Worm (Caenorhabditis elegans) whole organism, mixed stage, embryonic: ENCODE results near the gene M110.8.

Experiments used
- M03D4.4 ChIP-seq: sonication (generic microtip); optimal IDR thresholded peaks from 2 replicates; lab custom pipeline; 2017; ENCODE audit warnings: mild to moderate bottlenecking, missing genetic modification characterization, missing compliant biosample characterization
- blmp-1 ChIP-seq: fragments of 150-350 bp; optimal IDR thresholded peaks from 2 replicates; lab custom pipeline; 2014; ENCODE audit warnings: missing biosample characterization, missing genetic modification characterization
- ceh-39 ChIP-seq: fragments of 150-350 bp; optimal IDR thresholded peaks from 2 replicates; lab custom pipeline; 2014; ENCODE audit warnings: missing biosample characterization, missing genetic modification characterization
- ceh-43 ChIP-seq: fragments of 200-800 bp; sonication (Bioruptor generic); optimal IDR thresholded peaks from 2 replicates; lab custom pipeline; 2018; ENCODE audit warnings: mild to moderate bottlenecking, missing genetic modification characterization, moderate library complexity, missing compliant biosample characterization
- ceh-83 ChIP-seq: fragments of 200-800 bp; sonication (Bioruptor generic); optimal IDR thresholded peaks from 2 replicates; lab custom pipeline; 2018; ENCODE audit warnings: mild to moderate bottlenecking, missing genetic modification characterization, missing compliant biosample characterization
- ces-1 ChIP-seq: fragments of 150-350 bp; optimal IDR thresholded peaks from 2 replicates; lab custom pipeline; 2014; ENCODE audit warnings: missing biosample characterization, missing genetic modification reagents, missing genetic modification characterization
- cnd-1 ChIP-seq: fragments of 200-800 bp; sonication (Bioruptor generic); optimal IDR thresholded peaks from 2 replicates; lab custom pipeline; 2018; ENCODE audit warnings: mild to moderate bottlenecking, missing genetic modification characterization, missing compliant biosample characterization
- drap-1 ChIP-seq: fragments of 200-800 bp; sonication (Bioruptor generic); optimal IDR thresholded peaks from 3 replicates; lab custom pipeline; 2018; ENCODE audit warnings: mild to moderate bottlenecking, missing genetic modification characterization, missing compliant biosample characterization
- elt-3 ChIP-seq: fragments of 150-350 bp; optimal IDR thresholded peaks from 2 replicates; lab custom pipeline; 2014; ENCODE audit warnings: missing biosample characterization, missing genetic modification characterization
- flh-1 ChIP-seq: fragments of 200-800 bp; sonication (Bioruptor generic); optimal IDR thresholded peaks from 2 replicates; lab custom pipeline; 2018; ENCODE audit warnings: mild to moderate bottlenecking, missing genetic modification characterization, moderate library complexity, missing compliant biosample characterization
- ham-2 ChIP-seq: fragments of 200-800 bp; sonication (Bioruptor generic); optimal IDR thresholded peaks from 2 replicates; lab custom pipeline; 2018; ENCODE audit warnings: mild to moderate bottlenecking, missing genetic modification characterization, missing compliant biosample characterization
- hlh-1 ChIP-seq: fragments of 150-350 bp; optimal IDR thresholded peaks from 2 replicates; lab custom pipeline; 2014; ENCODE audit warnings: missing biosample characterization, missing genetic modification reagents, missing genetic modification characterization
- lin-32 ChIP-seq: fragments of 200-800 bp; sonication (Bioruptor generic); optimal IDR thresholded peaks from 2 replicates; lab custom pipeline; 2018; ENCODE audit warnings: mild to moderate bottlenecking, missing genetic modification characterization, missing compliant biosample characterization
- lsy-2 ChIP-seq: fragments of 150-350 bp; optimal IDR thresholded peaks from 2 replicates; lab custom pipeline; 2014; ENCODE audit warnings: missing biosample characterization, missing genetic modification characterization
- mep-1 ChIP-seq: fragments of 150-350 bp; optimal IDR thresholded peaks from 2 replicates; lab custom pipeline; 2017; ENCODE audit warnings: missing biosample characterization, missing genetic modification reagents, missing genetic modification characterization, inconsistent platforms
- nhr-12 ChIP-seq: fragments of 150-350 bp; optimal IDR thresholded peaks from 2 replicates; lab custom pipeline; 2014; ENCODE audit warnings: missing biosample characterization, missing genetic modification characterization
- nhr-2 ChIP-seq: fragments of 150-350 bp; optimal IDR thresholded peaks from 2 replicates; lab custom pipeline; 2014; ENCODE audit warnings: missing biosample characterization, missing genetic modification characterization
- nhr-237 ChIP-seq: fragments of 150-350 bp; optimal IDR thresholded peaks from 2 replicates; lab custom pipeline; 2014; ENCODE audit warnings: missing biosample characterization, missing genetic modification characterization
- nhr-28 ChIP-seq: fragments of 150-350 bp; optimal IDR thresholded peaks from 2 replicates; lab custom pipeline; 2014; ENCODE audit warnings: missing biosample characterization, missing genetic modification characterization
- pha-4 ChIP-seq: fragments of 150-350 bp; optimal IDR thresholded peaks from 2 replicates; lab custom pipeline; 2018; ENCODE audit warnings: missing biosample characterization, missing genetic modification reagents, missing genetic modification characterization
- sem-2 ChIP-seq: fragments of 200-800 bp; sonication (Bioruptor generic); optimal IDR thresholded peaks from 2 replicates; lab custom pipeline; 2018; ENCODE audit warnings: mild to moderate bottlenecking, missing genetic modification characterization, missing compliant biosample characterization
- sptf-1 ChIP-seq: sonication (generic microtip); optimal IDR thresholded peaks from 2 replicates; lab custom pipeline; 2017; ENCODE audit warnings: mild to moderate bottlenecking, missing genetic modification characterization, moderate library complexity, missing compliant biosample characterization
- tbx-8 ChIP-seq: fragments of 200-800 bp; sonication (Bioruptor generic); optimal IDR thresholded peaks from 2 replicates; lab custom pipeline; 2018; ENCODE audit warnings: mild to moderate bottlenecking, missing genetic modification characterization, moderate library complexity, missing compliant biosample characterization
- unc-120 ChIP-seq: sonication (generic microtip); optimal IDR thresholded peaks from 2 replicates; lab custom pipeline; 2017; ENCODE audit warnings: missing genetic modification characterization, missing compliant biosample characterization; ENCODE audit not compliant: poor library complexity, severe bottlenecking
- unc-39 ChIP-seq: fragments of 150-350 bp; optimal IDR thresholded peaks from 2 replicates; lab custom pipeline; 2014; ENCODE audit warnings: missing biosample characterization, missing genetic modification characterization
- unc-62 ChIP-seq: fragments of 150-350 bp; optimal IDR thresholded peaks from 2 replicates; lab custom pipeline; 2014; ENCODE audit warnings: missing biosample characterization, missing genetic modification reagents, missing genetic modification characterization
- zip-8 ChIP-seq: fragments of 150-350 bp; optimal IDR thresholded peaks from 2 replicates; lab custom pipeline; 2014; ENCODE audit warnings: missing biosample characterization, missing genetic modification characterization
- ztf-11 ChIP-seq: fragments of 150-350 bp; optimal IDR thresholded peaks from 2 replicates; lab custom pipeline; 2014; ENCODE audit warnings: missing biosample characterization, missing genetic modification characterization

Gene M110.8

ce11 chrII:8209476-8209875 lies at the start of gene M110.8:
M110.8 (minus strand) TSS chrII:8209576.
- TF ChIP-seq ceh-39 (tag; lab: Kevin White, UChicago): no peak
- TF ChIP-seq flh-1 (GFP tag; lab: Kevin White, UChicago): no peak
- no peak for TF ChIP-seq M03D4.4
- no peak for TF ChIP-seq ceh-83
- no peak for TF ChIP-seq hlh-1 (tag; lab: Kevin White, UChicago)
- no peak for TF ChIP-seq nhr-2 (tag; lab: Kevin White, UChicago)
- TF ChIP-seq nhr-12 (tag; lab: Kevin White, UChicago): no peak
- TF ChIP-seq blmp-1 (tag; lab: Kevin White, UChicago): no peak
- no peak for TF ChIP-seq nhr-237 (tag; lab: Kevin White, UChicago)
- TF ChIP-seq drap-1 (GFP tag; lab: Kevin White, UChicago): no peak
- no peak for TF ChIP-seq cnd-1
- TF ChIP-seq lin-32 (GFP tag; lab: Kevin White, UChicago): no peak
- no peak for TF ChIP-seq mep-1 (tag; lab: Kevin White, UChicago)
- no peak for TF ChIP-seq unc-62 (GFP tag; lab: Kevin White, UChicago)
- no peak for TF ChIP-seq unc-39
- TF ChIP-seq sptf-1 (tag; lab: Kevin White, UChicago): no peak
- TF ChIP-seq pha-4 (tag; lab: Kevin White, UChicago): no peak
- no peak for TF ChIP-seq tbx-8 (GFP tag; lab: Kevin White, UChicago)

ce11 chrII:8259038-8259437 lies 49.7 kb upstream of the M110.8 start, which contains the start of gene F35C11.6:
F35C11.6 (minus strand) TSS chrII:8259138.
- TF ChIP-seq ham-2 (no peak), drap-1 (GFP tag; lab: Kevin White, UChicago) (no peak), ceh-39 (tag; lab: Kevin White, UChicago) (no peak), cnd-1 (no peak), sem-2 (GFP tag; lab: Kevin White, UChicago) (no peak), lsy-2 (no peak), mep-1 (tag; lab: Kevin White, UChicago) (no peak), ces-1 (GFP tag; lab: Kevin White, UChicago) (no peak), M03D4.4 (no peak), ztf-11 (tag; lab: Kevin White, UChicago) (no peak)

- no peak for TF ChIP-seq unc-120 (tag; lab: Kevin White, UChicago)
- TF ChIP-seq zip-8: no peak
- no peak for TF ChIP-seq hlh-1 (tag; lab: Kevin White, UChicago)
- TF ChIP-seq sptf-1 (tag; lab: Kevin White, UChicago): no peak
- TF ChIP-seq cnd-1: no peak
- no peak for TF ChIP-seq ham-2
Observed at ce11 chrII:8256013-8256412, 46.6 kb upstream of the M110.8 start, which contains the start of gene F35C11.7. F35C11.7 (plus strand) TSS chrII:8256313.

ce11 chrII:8253160-8253793 lies 43.9 kb upstream of the M110.8 start, which contains the start of gene F35C11.5:
F35C11.5 (plus strand) TSS chrII:8253743.
- no peak for TF ChIP-seq sem-2 (GFP tag; lab: Kevin White, UChicago)
- TF ChIP-seq unc-62 (GFP tag; lab: Kevin White, UChicago): no peak
- TF ChIP-seq pha-4 (tag; lab: Kevin White, UChicago): no peak
- no peak for TF ChIP-seq blmp-1 (tag; lab: Kevin White, UChicago)
- no peak for TF ChIP-seq sptf-1 (tag; lab: Kevin White, UChicago)
- no peak for TF ChIP-seq ceh-83
- no peak for TF ChIP-seq lin-32 (GFP tag; lab: Kevin White, UChicago)

ce11 chrII:8249710-8250109 lies 40.3 kb upstream of the M110.8 start:
- TF ChIP-seq nhr-12 (tag; lab: Kevin White, UChicago) (no peak), M03D4.4 (no peak), flh-1 (GFP tag; lab: Kevin White, UChicago) (no peak), lsy-2 (no peak), mep-1 (tag; lab: Kevin White, UChicago) (no peak), hlh-1 (tag; lab: Kevin White, UChicago) (no peak), nhr-237 (tag; lab: Kevin White, UChicago) (no peak), nhr-2 (tag; lab: Kevin White, UChicago) (no peak), blmp-1 (tag; lab: Kevin White, UChicago) (no peak), elt-3 (tag; lab: Kevin White, UChicago) (no peak), ztf-11 (tag; lab: Kevin White, UChicago) (no peak), nhr-28 (tag; lab: Kevin White, UChicago) (no peak), ceh-43 (GFP tag; lab: Kevin White, UChicago) (no peak), cnd-1 (no peak)
